Worm (Caenorhabditis elegans) whole organism, L1 larva: Measurements from ENCODE around the gene srxa-10.

ENCODE experiments used
- C04F5.9 ChIP-seq: sonication (generic microtip); optimal IDR thresholded peaks from 2 replicates; lab custom pipeline; 2016; ENCODE audit warnings: missing genetic modification characterization, missing compliant biosample characterization
- Y116A8C.19 ChIP-seq: sonication (generic microtip); optimal IDR thresholded peaks from 2 replicates; lab custom pipeline; 2016; ENCODE audit warnings: missing compliant biosample characterization, missing genetic modification characterization, borderline replicate concordance
- aly-2 ChIP-seq: fragments of 150-350 bp; optimal IDR thresholded peaks from 2 replicates; lab custom pipeline; 2014; ENCODE audit warnings: missing biosample characterization, missing genetic modification characterization
- ama-1 ChIP-seq: fragments of 150-350 bp; optimal IDR thresholded peaks from 2 replicates; lab custom pipeline; 2014
- blmp-1 ChIP-seq: fragments of 150-350 bp; optimal IDR thresholded peaks from 2 replicates; lab custom pipeline; 2014; ENCODE audit warnings: missing biosample characterization, missing genetic modification characterization
- ceh-63 ChIP-seq: fragments of 200-800 bp; sonication (Bioruptor generic); optimal IDR thresholded peaks from 2 replicates; lab custom pipeline; 2018; ENCODE audit warnings: mild to moderate bottlenecking, missing genetic modification characterization, missing compliant biosample characterization
- ceh-90 ChIP-seq: sonication (generic microtip); optimal IDR thresholded peaks from 2 replicates; lab custom pipeline; 2016; ENCODE audit warnings: missing genetic modification characterization, missing compliant biosample characterization
- dpl-1 ChIP-seq, 3 experiments: fragments of 150-350 bp in 2 of 3; sonication (generic microtip) in 1 of 3; optimal IDR thresholded peaks; 2 replicates each; lab custom pipeline; 2014 to 2017; ENCODE audit warnings: missing biosample characterization in 3 of 3, missing genetic modification characterization in 3 of 3, missing genetic modification reagents in 3 of 3
- efl-1 ChIP-seq, 4 experiments: fragments of 150-350 bp; optimal IDR thresholded peaks in 3 of 4; peaks in 1 of 4; 1 replicate in 1 of 4; 2 replicates in 3 of 4; lab custom pipeline; 2014; ENCODE audit warnings: missing biosample characterization in 2 of 4, missing genetic modification characterization in 2 of 4, missing genetic modification reagents in 2 of 4
- efl-3 ChIP-seq: fragments of 200-800 bp; sonication (Bioruptor generic); optimal IDR thresholded peaks from 2 replicates; lab custom pipeline; 2018; ENCODE audit warnings: mild to moderate bottlenecking, missing genetic modification characterization, missing compliant biosample characterization
- egl-27 ChIP-seq, 2 experiments: fragments of 150-350 bp in 1 of 2; sonication (generic microtip); optimal IDR thresholded peaks; 3 replicates each; lab custom pipeline; 2017 to 2018; ENCODE audit warnings: missing biosample characterization in 2 of 2, missing genetic modification characterization in 2 of 2, missing genetic modification reagents in 2 of 2
- elt-3 ChIP-seq, 6 experiments: fragments of 150-350 bp in 1 of 6; sonication (generic microtip); optimal IDR thresholded peaks; 2 replicates each; lab custom pipeline; 2017 to 2018; ENCODE audit warnings: missing biosample characterization in 6 of 6, missing genetic modification characterization in 6 of 6, inconsistent platforms in 1 of 6
- fkh-4 ChIP-seq: sonication (generic microtip); optimal IDR thresholded peaks from 2 replicates; lab custom pipeline; 2016; ENCODE audit warnings: missing compliant biosample characterization, missing genetic modification characterization, borderline replicate concordance
- fkh-8 ChIP-seq: sonication (generic microtip); optimal IDR thresholded peaks from 2 replicates; lab custom pipeline; 2016; ENCODE audit warnings: mild to moderate bottlenecking, missing genetic modification characterization, missing compliant biosample characterization
- fos-1 ChIP-seq: fragments of 150-350 bp; optimal IDR thresholded peaks from 2 replicates; lab custom pipeline; 2014; ENCODE audit warnings: missing biosample characterization, missing genetic modification characterization
- grh-1 ChIP-seq: fragments of 200-800 bp; sonication (Bioruptor generic); IDR thresholded peaks from 2 replicates; pipeline ENCODE4 v1.3.6; 2022; ENCODE audit warnings: missing genetic modification reagents, missing genetic modification characterization, missing compliant biosample characterization
- hpl-2 ChIP-seq: fragments of 150-350 bp; optimal IDR thresholded peaks from 2 replicates; lab custom pipeline; 2014; ENCODE audit warnings: missing biosample characterization, missing genetic modification reagents, missing genetic modification characterization
- irx-1 ChIP-seq: sonication (generic microtip); optimal IDR thresholded peaks from 2 replicates; lab custom pipeline; 2016; ENCODE audit warnings: missing genetic modification characterization, missing compliant biosample characterization
- isw-1 ChIP-seq: fragments of 200-800 bp; sonication (Bioruptor generic); IDR thresholded peaks from 2 replicates; pipeline ENCODE4 v1.3.6; 2022; ENCODE audit warnings: missing genetic modification characterization, missing compliant biosample characterization
- jun-1 ChIP-seq: fragments of 150-350 bp; optimal IDR thresholded peaks from 2 replicates; lab custom pipeline; 2014; ENCODE audit warnings: missing biosample characterization, missing genetic modification reagents, missing genetic modification characterization
- lin-13 ChIP-seq: fragments of 150-350 bp; optimal IDR thresholded peaks from 2 replicates; lab custom pipeline; 2014; ENCODE audit warnings: missing biosample characterization, missing genetic modification reagents, missing genetic modification characterization
- lin-14 ChIP-seq: fragments of 200-800 bp; sonication (Bioruptor generic); optimal IDR thresholded peaks from 2 replicates; lab custom pipeline; 2018; ENCODE audit warnings: mild to moderate bottlenecking, missing genetic modification characterization, moderate library complexity, missing compliant biosample characterization
- lin-15B ChIP-seq: fragments of 150-350 bp; sonication (generic microtip); optimal IDR thresholded peaks from 3 replicates; lab custom pipeline; 2014; ENCODE audit warnings: missing biosample characterization, missing genetic modification characterization
- lin-35 ChIP-seq, 2 experiments: fragments of 150-350 bp; optimal IDR thresholded peaks; 2 replicates each; lab custom pipeline; 2014; ENCODE audit warnings: missing biosample characterization in 2 of 2, missing genetic modification characterization in 2 of 2, missing genetic modification reagents in 2 of 2
- lin-39 ChIP-seq: fragments of 150-350 bp; optimal IDR thresholded peaks from 2 replicates; lab custom pipeline; 2014; ENCODE audit warnings: missing biosample characterization, missing genetic modification reagents, missing genetic modification characterization
- lir-3 ChIP-seq: sonication (generic microtip); optimal IDR thresholded peaks from 2 replicates; lab custom pipeline; 2016; ENCODE audit warnings: mild to moderate bottlenecking, missing genetic modification characterization, moderate library complexity, missing compliant biosample characterization; ENCODE audit not compliant: poor library complexity
- mab-9 ChIP-seq: fragments of 200-800 bp; sonication (Bioruptor generic); IDR thresholded peaks from 2 replicates; pipeline ENCODE4 v1.3.6; 2022; ENCODE audit warnings: missing genetic modification reagents, missing genetic modification characterization, missing compliant biosample characterization
- mdl-1 ChIP-seq, 2 experiments: fragments of 150-350 bp; optimal IDR thresholded peaks; 2 replicates each; lab custom pipeline; 2014 to 2017; ENCODE audit warnings: missing biosample characterization in 2 of 2, missing genetic modification characterization in 2 of 2, inconsistent platforms in 1 of 2
- mef-2 ChIP-seq: fragments of 150-350 bp; optimal IDR thresholded peaks from 2 replicates; lab custom pipeline; 2014; ENCODE audit warnings: missing biosample characterization, missing genetic modification characterization
- mep-1 ChIP-seq: fragments of 150-350 bp; optimal IDR thresholded peaks from 2 replicates; lab custom pipeline; 2014; ENCODE audit warnings: missing biosample characterization, missing genetic modification characterization
- nhr-11 ChIP-seq: fragments of 150-350 bp; optimal IDR thresholded peaks from 2 replicates; lab custom pipeline; 2014; ENCODE audit warnings: missing biosample characterization, missing genetic modification characterization
- nhr-12 ChIP-seq: sonication (generic microtip); optimal IDR thresholded peaks from 2 replicates; lab custom pipeline; 2017; ENCODE audit warnings: missing biosample characterization, missing genetic modification characterization
- nhr-20 ChIP-seq: sonication (generic microtip); optimal IDR thresholded peaks from 2 replicates; lab custom pipeline; 2016; ENCODE audit warnings: mild to moderate bottlenecking, missing genetic modification characterization, missing compliant biosample characterization
- nhr-28 ChIP-seq: fragments of 150-350 bp; optimal IDR thresholded peaks from 2 replicates; lab custom pipeline; 2014; ENCODE audit warnings: missing biosample characterization, missing genetic modification characterization
- nhr-76 ChIP-seq: sonication (generic microtip); optimal IDR thresholded peaks from 2 replicates; lab custom pipeline; 2017; ENCODE audit warnings: missing biosample characterization, missing genetic modification characterization
- nhr-84 ChIP-seq: sonication (generic microtip); optimal IDR thresholded peaks from 2 replicates; lab custom pipeline; 2017; ENCODE audit warnings: missing biosample characterization, missing genetic modification characterization
- nhr-85 ChIP-seq: sonication (generic microtip); peaks from one replicate; lab custom pipeline; 2016; ENCODE audit warnings: missing genetic modification characterization, inconsistent platforms, missing compliant biosample characterization
- pag-3 ChIP-seq: sonication (generic microtip); optimal IDR thresholded peaks from 2 replicates; lab custom pipeline; 2017; ENCODE audit warnings: missing genetic modification characterization, mild to moderate bottlenecking, missing compliant biosample characterization, antibody characterized with exemption, borderline replicate concordance; ENCODE audit not compliant: insufficient read depth
- rnt-1 ChIP-seq: sonication (generic microtip); optimal IDR thresholded peaks from 2 replicates; lab custom pipeline; 2016; ENCODE audit warnings: mild to moderate bottlenecking, missing genetic modification characterization, moderate library complexity, missing compliant biosample characterization
- skn-1 ChIP-seq: fragments of 150-350 bp; optimal IDR thresholded peaks from 2 replicates; lab custom pipeline; 2014; ENCODE audit warnings: missing biosample characterization, missing genetic modification characterization
- snu-23 ChIP-seq: sonication (generic microtip); optimal IDR thresholded peaks from 2 replicates; lab custom pipeline; 2016; ENCODE audit warnings: missing genetic modification characterization, missing compliant biosample characterization
- sox-4 ChIP-seq: sonication (generic microtip); optimal IDR thresholded peaks from 2 replicates; lab custom pipeline; 2016; ENCODE audit warnings: missing genetic modification characterization, missing compliant biosample characterization
- sup-37 ChIP-seq: fragments of 200-800 bp; sonication (Bioruptor generic); optimal IDR thresholded peaks from 2 replicates; lab custom pipeline; 2018; ENCODE audit warnings: mild to moderate bottlenecking, missing genetic modification characterization, missing compliant biosample characterization
- tlp-1 ChIP-seq: fragments of 150-350 bp; optimal IDR thresholded peaks from 2 replicates; lab custom pipeline; 2014; ENCODE audit warnings: missing biosample characterization, missing genetic modification characterization
- unc-130 ChIP-seq: fragments of 150-350 bp; optimal IDR thresholded peaks from 2 replicates; lab custom pipeline; 2017; ENCODE audit warnings: missing biosample characterization, missing genetic modification characterization, inconsistent platforms
- unc-30 ChIP-seq: sonication (generic microtip); optimal IDR thresholded peaks from 2 replicates; lab custom pipeline; 2017; ENCODE audit warnings: missing biosample characterization, missing genetic modification characterization
- unc-62 ChIP-seq: fragments of 150-350 bp; optimal IDR thresholded peaks from 2 replicates; lab custom pipeline; 2014; ENCODE audit warnings: missing biosample characterization, missing genetic modification reagents, missing genetic modification characterization
- unc-86 ChIP-seq: sonication (generic microtip); optimal IDR thresholded peaks from 2 replicates; lab custom pipeline; 2016; ENCODE audit warnings: missing genetic modification characterization, missing compliant biosample characterization
- unc-98 ChIP-seq: fragments of 200-800 bp; sonication (Bioruptor generic); IDR thresholded peaks from 2 replicates; pipeline ENCODE4 v1.3.6; 2022; ENCODE audit warnings: missing genetic modification characterization, missing compliant biosample characterization
- xbp-1 ChIP-seq: sonication (generic microtip); optimal IDR thresholded peaks from 2 replicates; lab custom pipeline; 2016; ENCODE audit warnings: missing genetic modification characterization, missing compliant biosample characterization

srxa-10 gene

ce11 chrIII:9826005-9826404, 29.7 kb upstream of the srxa-10 start (continued):
- TF ChIP-seq efl-3 (GFP tag; lab: Kevin White, UChicago) (no peak), sox-4 (tag; lab: Kevin White, UChicago) (no peak), irx-1 (tag; lab: Kevin White, UChicago) (peak; percentile 28), lin-15B (tag; lab: Kevin White, UChicago) (no peak), pag-3 (tag; lab: Kevin White, UChicago) (no peak), elt-3 (tag; optimal IDR thresholded peaks at IDR 0.05; lab: Kevin White, UChicago) (no peak), nhr-28 (no peak), aly-2 (tag; lab: Kevin White, UChicago) (peak; percentile 15), lin-35 (GFP tag; optimal IDR thresholded peaks at IDR 0.05; lab: Kevin White, UChicago) (peak; percentile 10 to 61), ceh-90 (no peak), rnt-1 (peak; percentile 53), jun-1 (peak; percentile 17)

- no peak for TF ChIP-seq grh-1 (GFP tag; lab: Robert Waterston, UW)
- no peak for TF ChIP-seq unc-62
- TF ChIP-seq jun-1: no peak
- TF ChIP-seq mep-1: peak; percentile 12
- TF ChIP-seq ama-1 (lab: Kevin White, UChicago): no peak
- no peak for TF ChIP-seq nhr-76 (tag; lab: Kevin White, UChicago)
- no peak for TF ChIP-seq Y116A8C.19
- TF ChIP-seq fkh-8: no peak
- TF ChIP-seq mab-9: no peak
- peak; percentile 31 for TF ChIP-seq lin-14 (GFP tag; lab: Kevin White, UChicago)
- TF ChIP-seq xbp-1 (tag; lab: Kevin White, UChicago): no peak
- no peak for TF ChIP-seq nhr-20
- no peak for TF ChIP-seq unc-130 (tag; lab: Kevin White, UChicago)
- TF ChIP-seq unc-98: no peak
- TF ChIP-seq elt-3 (tag; optimal IDR thresholded peaks at IDR 0.05; lab: Kevin White, UChicago): peak in 1 of 6 experiments; percentile 67
- TF ChIP-seq nhr-84 (tag; lab: Kevin White, UChicago): no peak
- TF ChIP-seq ceh-63 (GFP tag; lab: Kevin White, UChicago): no peak
- TF ChIP-seq snu-23: peak; percentile 33
- no peak for TF ChIP-seq irx-1 (tag; lab: Kevin White, UChicago)
- TF ChIP-seq ceh-90: no peak
- TF ChIP-seq efl-3 (GFP tag; lab: Kevin White, UChicago): no peak
- no peak for TF ChIP-seq mef-2 (tag; lab: Kevin White, UChicago)
- peak; percentile 21 to 33 (median 32) for TF ChIP-seq dpl-1 (GFP tag; optimal IDR thresholded peaks at IDR 0.05; lab: Kevin White, UChicago)
- no peak for TF ChIP-seq skn-1 (tag; lab: Kevin White, UChicago)
- no peak for TF ChIP-seq nhr-85 (tag; lab: Kevin White, UChicago)
- TF ChIP-seq unc-30 (tag; lab: Kevin White, UChicago): no peak
- no peak for TF ChIP-seq fkh-4 (tag; lab: Kevin White, UChicago)
- no peak for TF ChIP-seq nhr-12 (tag; lab: Kevin White, UChicago)
- no peak for TF ChIP-seq isw-1
- TF ChIP-seq mdl-1 (tag; optimal IDR thresholded peaks at IDR 0.05; lab: Kevin White, UChicago): no peak
- TF ChIP-seq egl-27 (tag; optimal IDR thresholded peaks at IDR 0.05; lab: Kevin White, UChicago): no peak
- no peak for TF ChIP-seq fos-1 (tag; lab: Kevin White, UChicago)
- no peak for TF ChIP-seq rnt-1
- no peak for TF ChIP-seq unc-86
- TF ChIP-seq blmp-1 (tag; lab: Kevin White, UChicago): peak; percentile 58
- TF ChIP-seq lir-3 (tag; lab: Kevin White, UChicago): no peak
- no peak for TF ChIP-seq nhr-11
- TF ChIP-seq sup-37 (GFP tag; lab: Kevin White, UChicago): no peak
- TF ChIP-seq efl-1 (optimal IDR thresholded peaks at IDR 0.05; lab: Kevin White, UChicago): no peak
- no peak for TF ChIP-seq efl-1 (GFP tag; optimal IDR thresholded peaks at IDR 0.05 in 1 of 2; lab: Kevin White, UChicago)
- TF ChIP-seq lin-13: no peak
- TF ChIP-seq lin-39 (tag; lab: Kevin White, UChicago): no peak
- TF ChIP-seq hpl-2: no peak
- no peak for TF ChIP-seq tlp-1 (tag; lab: Kevin White, UChicago)
- no peak for TF ChIP-seq C04F5.9 (tag; lab: Kevin White, UChicago)
Measured at ce11 chrIII:9825073-9825828, 28.9 kb upstream of the srxa-10 start, which contains the start of gene ZK632.9. Gene ZK632.9, minus strand, starts transcription at chrIII:9825432.
